Fruit fly (Drosophila melanogaster): ENCODE results near the gene CG45067.
A peak's percentile ranks its signal among the peaks of the same experiment; 100 is the strongest.

CG45067 gene

dm6 chr3L:3070274-3071204, 43.7 kb downstream of the CG45067 start, which contains the start of the genes CG32486 and PAN3 (continued):
- TF ChIP-seq Trl (optimal IDR thresholded peaks at IDR 0.05), result peak; percentile 31 to 49
- peak; percentile 63 for TF ChIP-seq Trl (GFP tag; optimal IDR thresholded peaks at IDR 0.05)
- peak; percentile 33; the same call in 1 of the 2 replicates for TF ChIP-seq CG6272 (GFP tag; IDR thresholded peaks at IDR 0.05)
- TF ChIP-seq pnt (GFP tag; optimal IDR thresholded peaks at IDR 0.05), result no peak
- TF ChIP-seq mld (GFP tag; IDR thresholded peaks at IDR 0.05; ENCODE audit: partially characterized antibody), result 0 out of 3 replicates have a peak, but pooled peaks have one; percentile 31
- TF ChIP-seq CG18599 (GFP tag; optimal IDR thresholded peaks at IDR 0.05), result peak; percentile 53
- TF ChIP-seq bab2 (GFP tag; optimal IDR thresholded peaks at IDR 0.05), result no peak
- TF ChIP-seq Mes4 (GFP tag; optimal IDR thresholded peaks at IDR 0.05), result no peak
- peak; percentile 94 for TF ChIP-seq Jarid2 (GFP tag; optimal IDR thresholded peaks at IDR 0.05)
- TF ChIP-seq NFAT (GFP tag; IDR thresholded peaks at IDR 0.05), result peak; percentile 76
- peak; percentile 40 for TF ChIP-seq cad (GFP tag; optimal IDR thresholded peaks at IDR 0.05)
- no peak for TF ChIP-seq Atf-2 (GFP tag; optimal IDR thresholded peaks at IDR 0.05)
- peak; percentile 64; the same call in 1 of the 2 replicates for TF ChIP-seq stc (GFP tag; IDR thresholded peaks at IDR 0.05)
- TF ChIP-seq CG4854 (GFP tag; optimal IDR thresholded peaks at IDR 0.05), result no peak
- peak; percentile 76 for TF ChIP-seq CoRest (tag; optimal IDR thresholded peaks at IDR 0.05)
- TF ChIP-seq kay (GFP tag; optimal IDR thresholded peaks at IDR 0.05), result no peak
- TF ChIP-seq bigmax (GFP tag; optimal IDR thresholded peaks at IDR 0.05), result peak; percentile 43
- no peak for TF ChIP-seq CG18476 (GFP tag; optimal IDR thresholded peaks at IDR 0.05)
- TF ChIP-seq run (tag; optimal IDR thresholded peaks at IDR 0.05), result peak; percentile 46
- TF ChIP-seq ro (GFP tag; IDR thresholded peaks at IDR 0.05), result no peak
- peak; percentile 68; the same call in 2 of the 3 replicates for TF ChIP-seq hb (GFP tag; IDR thresholded peaks at IDR 0.05; ENCODE audit: partially characterized antibody)
- TF ChIP-seq ci (GFP tag; IDR thresholded peaks at IDR 0.05), result peak; percentile 60; the same call in 1 of the 3 replicates
- TF ChIP-seq CG6813 (GFP tag; optimal IDR thresholded peaks at IDR 0.05), result peak; percentile 62
- TF ChIP-seq CG12299 (tag; optimal IDR thresholded peaks at IDR 0.05), result peak; percentile 59
- peak; percentile 54 for TF ChIP-seq YL-1 (GFP tag; optimal IDR thresholded peaks at IDR 0.05)
- no peak for TF ChIP-seq CG4730 (GFP tag; IDR thresholded peaks at IDR 0.05)
- TF ChIP-seq repo (GFP tag; optimal IDR thresholded peaks at IDR 0.05), result peak; percentile 70
- no peak for TF ChIP-seq CG6683 (GFP tag; optimal IDR thresholded peaks at IDR 0.05)
- 0 out of 3 replicates have a peak, but pooled peaks have one; percentile 42 for TF ChIP-seq CG2199 (GFP tag; IDR thresholded peaks at IDR 0.05)
- TF ChIP-seq CG9215 (GFP tag; IDR thresholded peaks at IDR 0.05), result no peak
- no peak for TF ChIP-seq jing (GFP tag; optimal IDR thresholded peaks at IDR 0.05)
- TF ChIP-seq Usf (GFP tag; optimal IDR thresholded peaks at IDR 0.05), result no peak
- no peak for TF ChIP-seq CG12236 (GFP tag; optimal IDR thresholded peaks at IDR 0.05)
- peak; percentile 64 for TF ChIP-seq sqz (GFP tag; optimal IDR thresholded peaks at IDR 0.05)
- TF ChIP-seq maf-S (GFP tag; optimal IDR thresholded peaks at IDR 0.05), result no peak
- TF ChIP-seq CG33557 (GFP tag; optimal IDR thresholded peaks at IDR 0.05), result peak; percentile 4
- peak; percentile 45 for TF ChIP-seq bcd (GFP tag; optimal IDR thresholded peaks at IDR 0.05)
- TF ChIP-seq CG7357 (GFP tag; IDR thresholded peaks at IDR 0.05), result no peak
- TF ChIP-seq ase (GFP tag; IDR thresholded peaks at IDR 0.05), result no peak
- peak; percentile 62 for TF ChIP-seq CG3995 (GFP tag; optimal IDR thresholded peaks at IDR 0.05)
- TF ChIP-seq CG2129 (GFP tag; IDR thresholded peaks at IDR 0.05; ENCODE audit: partially characterized antibody), result peak; percentile 71
- peak; percentile 8 for TF ChIP-seq ind (GFP tag; optimal IDR thresholded peaks at IDR 0.05)
- peak; percentile 25 for TF ChIP-seq slou (GFP tag; optimal IDR thresholded peaks at IDR 0.05)
- no peak for TF ChIP-seq ac (GFP tag; optimal IDR thresholded peaks at IDR 0.05)
- TF ChIP-seq klu (GFP tag; IDR thresholded peaks at IDR 0.05), result no peak
- peak; percentile 22 for TF ChIP-seq btn (GFP tag; optimal IDR thresholded peaks at IDR 0.05)
- peak; percentile 38 for TF ChIP-seq CG30403 (GFP tag; optimal IDR thresholded peaks at IDR 0.05)
- peak; percentile 26 for TF ChIP-seq CG7271 (tag; optimal IDR thresholded peaks at IDR 0.05)
- no peak for TF ChIP-seq Lim3 (GFP tag; IDR thresholded peaks at IDR 0.05)

Data from whole organism, embryonic.